Fruit fly (Drosophila melanogaster) whole organism, adult: ENCODE data around the gene CG5697.

Experiments used
- CG11617 ChIP-seq: fragments of 200-800 bp; sonication (Bioruptor generic); optimal IDR thresholded peaks from 2 replicates; lab custom pipeline; 2017; ENCODE audit warnings: mild to moderate bottlenecking, missing biosample characterization, missing genetic modification reagents, missing genetic modification characterization
- CG12768 ChIP-seq: fragments of 200-800 bp; sonication (Bioruptor generic); optimal IDR thresholded peaks from 2 replicates; lab custom pipeline; 2017; ENCODE audit warnings: missing biosample characterization, missing genetic modification characterization, mild to moderate bottlenecking, moderate library complexity, missing genetic modification reagents
- CG14711 ChIP-seq: fragments of 200-800 bp; sonication (Bioruptor generic); optimal IDR thresholded peaks from 2 replicates; lab custom pipeline; 2018; ENCODE audit warnings: missing biosample characterization, mild to moderate bottlenecking, missing genetic modification characterization, moderate library complexity
- CG1620 ChIP-seq: fragments of 200-800 bp; sonication (Bioruptor generic); optimal IDR thresholded peaks from 2 replicates; lab custom pipeline; 2016; ENCODE audit warnings: missing biosample characterization, missing genetic modification characterization
- CG33017 ChIP-seq: fragments of 200-800 bp; sonication (Bioruptor generic); optimal IDR thresholded peaks from 2 replicates; lab custom pipeline; 2018; ENCODE audit warnings: missing biosample characterization, mild to moderate bottlenecking, missing genetic modification characterization, moderate library complexity
- CG5204 ChIP-seq: fragments of 200-800 bp; sonication (Bioruptor generic); optimal IDR thresholded peaks from 2 replicates; lab custom pipeline; 2016; ENCODE audit warnings: missing biosample characterization, missing genetic modification characterization
- CG7045 ChIP-seq: fragments of 200-800 bp; sonication (Bioruptor generic); optimal IDR thresholded peaks from 2 replicates; lab custom pipeline; 2017; ENCODE audit warnings: missing biosample characterization, mild to moderate bottlenecking, missing genetic modification characterization
- CG7101 ChIP-seq: fragments of 200-800 bp; sonication (Bioruptor generic); optimal IDR thresholded peaks from 2 replicates; lab custom pipeline; 2018; ENCODE audit warnings: missing biosample characterization, mild to moderate bottlenecking, missing genetic modification characterization, moderate library complexity
- Clk ChIP-seq: fragments of 200-800 bp; sonication (Bioruptor generic); optimal IDR thresholded peaks from 2 replicates; lab custom pipeline; 2017; ENCODE audit warnings: missing biosample characterization, missing genetic modification characterization
- Crg-1 ChIP-seq: fragments of 200-800 bp; sonication (Bioruptor generic); optimal IDR thresholded peaks from 2 replicates; lab custom pipeline; 2016; ENCODE audit warnings: missing biosample characterization, missing genetic modification characterization
- Hr96 ChIP-seq: fragments of 200-800 bp; sonication (Bioruptor generic); optimal IDR thresholded peaks from 2 replicates; lab custom pipeline; 2016; ENCODE audit warnings: missing biosample characterization, missing genetic modification characterization
- Mnt ChIP-seq: fragments of 200-800 bp; sonication (Bioruptor generic); optimal IDR thresholded peaks from 2 replicates; lab custom pipeline; 2016; ENCODE audit warnings: missing biosample characterization, mild to moderate bottlenecking, missing genetic modification characterization
- bab1 ChIP-seq: fragments of 200-800 bp; sonication (Bioruptor generic); optimal IDR thresholded peaks from 3 replicates; lab custom pipeline; 2019; ENCODE audit warnings: missing biosample characterization, mild to moderate bottlenecking, missing genetic modification characterization, moderate library complexity
- cic ChIP-seq: fragments of 200-800 bp; sonication (Bioruptor generic); optimal IDR thresholded peaks from 2 replicates; lab custom pipeline; 2017; ENCODE audit warnings: missing biosample characterization, mild to moderate bottlenecking, missing genetic modification characterization, moderate library complexity
- cnc ChIP-seq, 2 experiments: fragments of >200 bp; optimal IDR thresholded peaks; 2 replicates each; lab custom pipeline; 2017
- kay ChIP-seq: fragments of 200-800 bp; sonication (Bioruptor generic); peaks from one replicate; lab custom pipeline; 2016; ENCODE audit warnings: missing biosample characterization, missing genetic modification characterization, borderline replicate concordance
- ovo ChIP-seq: fragments of 200-800 bp; sonication (Bioruptor generic); optimal IDR thresholded peaks from 2 replicates; lab custom pipeline; 2016; ENCODE audit warnings: missing biosample characterization, missing genetic modification characterization
- pad ChIP-seq: fragments of 200-800 bp; sonication (Bioruptor generic); optimal IDR thresholded peaks from 3 replicates; lab custom pipeline; 2017; ENCODE audit warnings: missing biosample characterization, missing genetic modification characterization, mild to moderate bottlenecking, moderate library complexity, missing genetic modification reagents
- tj ChIP-seq: fragments of 200-800 bp; sonication (Bioruptor generic); optimal IDR thresholded peaks from 3 replicates; lab custom pipeline; 2017; ENCODE audit warnings: missing biosample characterization, mild to moderate bottlenecking, missing genetic modification characterization, moderate library complexity
- toe ChIP-seq: fragments of 200-800 bp; sonication (Bioruptor generic); optimal IDR thresholded peaks from 2 replicates; lab custom pipeline; 2016; ENCODE audit warnings: missing biosample characterization, missing genetic modification characterization

The CG5697 gene

dm6 chr3R:20987836-20988235 is 27.9 kb upstream of the CG5697 start, which contains the start of gene CG43446:
CG43446 (minus strand) TSS chr3R:20987936.
- TF ChIP-seq CG7101 (tag; lab: Kevin White, UChicago) (no peak), tj (no peak), Clk (no peak), CG11617 (GFP tag; lab: Kevin White, UChicago) (no peak), cnc (optimal IDR thresholded peaks at IDR 0.05; lab: Kevin White, UChicago) (no peak), Crg-1 (GFP tag; lab: Kevin White, UChicago) (no peak), cic (GFP tag; lab: Kevin White, UChicago) (no peak), CG12768 (no peak), Mnt (GFP tag; lab: Kevin White, UChicago) (no peak), CG33017 (tag; lab: Kevin White, UChicago) (no peak), kay (GFP tag; lab: Kevin White, UChicago) (no peak), CG7045 (GFP tag; lab: Kevin White, UChicago) (no peak), pad (GFP tag; lab: Kevin White, UChicago) (no peak)

- no peak for TF ChIP-seq cnc (optimal IDR thresholded peaks at IDR 0.05; lab: Kevin White, UChicago)
- TF ChIP-seq kay (GFP tag; lab: Kevin White, UChicago), result no peak
- no peak for TF ChIP-seq Hr96 (GFP tag; lab: Kevin White, UChicago)
- no peak for TF ChIP-seq CG7101 (tag; lab: Kevin White, UChicago)
These were observed 27.2 kb upstream of the CG5697 start for dm6 chr3R:20988560-20988959.

- TF ChIP-seq Mnt (GFP tag; lab: Kevin White, UChicago), result no peak
- TF ChIP-seq CG1620, result no peak
- TF ChIP-seq CG11617 (GFP tag; lab: Kevin White, UChicago), result no peak
- no peak for TF ChIP-seq CG12768
- no peak for TF ChIP-seq pad (GFP tag; lab: Kevin White, UChicago)
- no peak for TF ChIP-seq bab1
- no peak for TF ChIP-seq Hr96 (GFP tag; lab: Kevin White, UChicago)
These were observed 26.7 kb upstream of the CG5697 start for dm6 chr3R:20989046-20989445.

DNA sequence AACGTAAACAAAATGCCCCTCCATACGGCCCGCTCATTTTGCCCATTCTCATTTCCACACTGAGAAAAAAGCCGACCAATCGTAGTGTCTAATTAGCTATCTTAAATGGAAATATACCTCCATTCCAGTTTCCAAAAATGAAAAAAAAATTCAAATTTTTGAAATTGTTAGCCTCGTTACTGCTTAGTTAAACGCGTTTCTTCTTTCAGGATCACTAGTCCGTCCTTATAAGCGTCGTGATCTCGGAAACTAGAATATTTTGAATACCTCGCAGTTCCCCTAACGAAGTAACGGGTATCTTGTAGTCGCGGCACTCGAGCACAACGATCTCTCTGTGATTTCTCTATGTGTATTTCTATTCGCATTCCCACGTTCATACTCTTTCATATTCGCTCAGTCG is 26.1 kb upstream of the CG5697 start:
- TF ChIP-seq cic (GFP tag; lab: Kevin White, UChicago), result no peak
- TF ChIP-seq ovo, result peak; percentile 37
- TF ChIP-seq CG12768, result no peak
- TF ChIP-seq CG11617 (GFP tag; lab: Kevin White, UChicago), result peak; percentile 26
- TF ChIP-seq CG7045 (GFP tag; lab: Kevin White, UChicago), result no peak
- TF ChIP-seq Clk, result no peak
- TF ChIP-seq Crg-1 (GFP tag; lab: Kevin White, UChicago), result no peak
- no peak for TF ChIP-seq CG14711 (tag; lab: Kevin White, UChicago)
- TF ChIP-seq bab1, result peak; percentile 30
- peak; percentile 25 for TF ChIP-seq Hr96 (GFP tag; lab: Kevin White, UChicago)
- peak; percentile 36 for TF ChIP-seq CG5204 (GFP tag; lab: Kevin White, UChicago)
- no peak for TF ChIP-seq Mnt (GFP tag; lab: Kevin White, UChicago)
- peak; percentile 30 for TF ChIP-seq CG1620
- peak; percentile 99 for TF ChIP-seq pad (GFP tag; lab: Kevin White, UChicago)
- TF ChIP-seq CG7101 (tag; lab: Kevin White, UChicago), result peak; percentile 19
- no peak for TF ChIP-seq CG33017 (tag; lab: Kevin White, UChicago)
- no peak for TF ChIP-seq cnc (optimal IDR thresholded peaks at IDR 0.05; lab: Kevin White, UChicago)
- peak; percentile 5 for TF ChIP-seq toe (GFP tag; lab: Kevin White, UChicago)
- TF ChIP-seq tj, result no peak
- TF ChIP-seq kay (GFP tag; lab: Kevin White, UChicago), result no peak

DNA sequence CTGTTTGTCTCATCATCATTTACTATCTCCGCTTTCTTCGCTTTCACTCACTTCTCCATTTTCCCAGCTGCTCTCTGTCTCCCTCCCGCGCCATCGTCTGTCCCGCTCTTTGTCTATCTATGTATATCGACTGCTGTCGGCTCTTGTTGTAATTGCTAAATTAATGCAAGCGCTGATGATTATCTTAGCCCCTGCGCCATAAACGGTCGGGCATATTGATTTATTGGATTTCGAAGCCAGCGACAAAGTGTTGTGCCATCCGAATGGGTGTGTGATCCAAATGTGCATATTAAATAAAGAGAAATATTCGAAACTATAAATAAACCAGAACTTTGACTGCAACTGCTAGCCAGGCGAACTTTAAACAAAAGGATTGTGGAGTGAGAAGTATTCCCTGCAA is 25.3 kb upstream of the CG5697 start:
- no peak for TF ChIP-seq Mnt (GFP tag; lab: Kevin White, UChicago)
- TF ChIP-seq CG11617 (GFP tag; lab: Kevin White, UChicago), result no peak
- no peak for TF ChIP-seq Hr96 (GFP tag; lab: Kevin White, UChicago)
- TF ChIP-seq CG1620, result no peak
- TF ChIP-seq CG33017 (tag; lab: Kevin White, UChicago), result no peak
- no peak for TF ChIP-seq toe (GFP tag; lab: Kevin White, UChicago)
- no peak for TF ChIP-seq cnc (optimal IDR thresholded peaks at IDR 0.05; lab: Kevin White, UChicago)
- no peak for TF ChIP-seq pad (GFP tag; lab: Kevin White, UChicago)
- no peak for TF ChIP-seq Crg-1 (GFP tag; lab: Kevin White, UChicago)
- no peak for TF ChIP-seq cic (GFP tag; lab: Kevin White, UChicago)
- no peak for TF ChIP-seq CG7045 (GFP tag; lab: Kevin White, UChicago)
- TF ChIP-seq ovo, result no peak
- TF ChIP-seq CG12768, result no peak
- TF ChIP-seq CG14711 (tag; lab: Kevin White, UChicago), result no peak
- TF ChIP-seq CG7101 (tag; lab: Kevin White, UChicago), result no peak

dm6 chr3R:20998319-20998718 is 17.4 kb upstream of the CG5697 start:
- no peak for TF ChIP-seq Clk
- no peak for TF ChIP-seq CG12768
- TF ChIP-seq cic (GFP tag; lab: Kevin White, UChicago), result no peak
- no peak for TF ChIP-seq toe (GFP tag; lab: Kevin White, UChicago)
- TF ChIP-seq cnc (optimal IDR thresholded peaks at IDR 0.05; lab: Kevin White, UChicago), result no peak
- no peak for TF ChIP-seq CG7101 (tag; lab: Kevin White, UChicago)
- no peak for TF ChIP-seq CG7045 (GFP tag; lab: Kevin White, UChicago)
- no peak for TF ChIP-seq CG14711 (tag; lab: Kevin White, UChicago)
- no peak for TF ChIP-seq pad (GFP tag; lab: Kevin White, UChicago)
- TF ChIP-seq CG11617 (GFP tag; lab: Kevin White, UChicago), result no peak
- TF ChIP-seq CG33017 (tag; lab: Kevin White, UChicago), result no peak
- no peak for TF ChIP-seq CG1620
- no peak for TF ChIP-seq ovo
- TF ChIP-seq tj, result no peak
